Worm (Caenorhabditis elegans) whole organism, L4 larva: ENCODE measurements around the gene afmd-2.
"Not testable (repeated sequence)": the region's sequence is repeated elsewhere in the genome, so short reads cannot be mapped to it uniquely, and the experiment has no call there.

Experiments
- Y75B8A.6 ChIP-seq: fragments of 200-800 bp; sonication (Bioruptor generic); IDR thresholded peaks from 2 replicates; pipeline ENCODE4 v1.3.6; 2022; ENCODE audit warnings: missing genetic modification reagents, missing genetic modification characterization, missing compliant biosample characterization
- aha-1 ChIP-seq: fragments of 150-350 bp; peaks from one replicate; lab custom pipeline; 2014; ENCODE audit warnings: missing biosample characterization, missing genetic modification characterization
- ama-1 ChIP-seq: fragments of 150-350 bp; optimal IDR thresholded peaks from 2 replicates; lab custom pipeline; 2014; ENCODE audit warnings: inconsistent platforms, mixed read lengths
- ceh-82 ChIP-seq: sonication (generic microtip); optimal IDR thresholded peaks from 2 replicates; lab custom pipeline; 2017; ENCODE audit warnings: missing biosample characterization, missing genetic modification characterization
- ctbp-1 ChIP-seq: fragments of 200-800 bp; sonication (Bioruptor generic); IDR thresholded peaks from 2 replicates; pipeline ENCODE4 v1.3.6; 2022; ENCODE audit warnings: missing genetic modification reagents, missing genetic modification characterization, missing compliant biosample characterization
- daf-12 ChIP-seq: fragments of 150-350 bp; optimal IDR thresholded peaks from 2 replicates; lab custom pipeline; 2014; ENCODE audit warnings: missing biosample characterization, missing genetic modification reagents, missing genetic modification characterization
- daf-16 ChIP-seq, 3 experiments: sonication (generic microtip); optimal IDR thresholded peaks; 2 replicates each; lab custom pipeline; 2016 to 2017; ENCODE audit warnings: missing genetic modification characterization in 3 of 3, missing genetic modification reagents in 3 of 3, mild to moderate bottlenecking in 2 of 3, missing compliant biosample characterization in 2 of 3, missing biosample characterization in 1 of 3, moderate library complexity in 1 of 3
- dmd-8 ChIP-seq: fragments of 200-800 bp; sonication (Bioruptor generic); IDR thresholded peaks from 2 replicates; pipeline ENCODE4 v1.3.6; 2022; ENCODE audit warnings: missing genetic modification characterization, missing compliant biosample characterization
- egl-43 ChIP-seq: fragments of 200-800 bp; sonication (Bioruptor generic); IDR thresholded peaks from 2 replicates; pipeline ENCODE4 v1.3.6; 2022; ENCODE audit warnings: missing genetic modification reagents, missing genetic modification characterization, missing compliant biosample characterization
- lim-7 ChIP-seq: fragments of 200-800 bp; sonication (Bioruptor generic); IDR thresholded peaks from 2 replicates; pipeline ENCODE4 v1.3.6; 2022; ENCODE audit warnings: missing genetic modification characterization, missing compliant biosample characterization
- lin-15B ChIP-seq: fragments of 150-350 bp; sonication (generic microtip); optimal IDR thresholded peaks from 3 replicates; lab custom pipeline; 2014; ENCODE audit warnings: missing biosample characterization, missing genetic modification characterization
- lin-29 ChIP-seq: fragments of 200-800 bp; sonication (Bioruptor generic); IDR thresholded peaks from 2 replicates; pipeline ENCODE4 v1.3.6; 2022; ENCODE audit warnings: missing genetic modification reagents, missing genetic modification characterization, missing compliant biosample characterization
- lin-38 ChIP-seq: fragments of 200-800 bp; sonication (Bioruptor generic); IDR thresholded peaks from 2 replicates; pipeline ENCODE4 v1.3.6; 2022; ENCODE audit warnings: missing genetic modification reagents, missing genetic modification characterization, missing compliant biosample characterization
- lsy-2 ChIP-seq, 2 experiments: fragments of 150-350 bp in 1 of 2; sonication (generic microtip) in 1 of 2; optimal IDR thresholded peaks; 2 replicates each; lab custom pipeline; 2014 to 2017; ENCODE audit warnings: missing biosample characterization in 2 of 2, missing genetic modification characterization in 2 of 2
- madf-5 ChIP-seq, 2 experiments: fragments of 200-800 bp; sonication (Bioruptor generic); IDR thresholded peaks; 2 replicates each; pipeline ENCODE4 v1.3.6; 2022; ENCODE audit warnings: missing compliant biosample characterization in 2 of 2, missing genetic modification characterization in 2 of 2
- mep-1 ChIP-seq: fragments of 150-350 bp; sonication (generic microtip); optimal IDR thresholded peaks from 3 replicates; lab custom pipeline; 2014; ENCODE audit warnings: missing biosample characterization, missing genetic modification characterization
- mes-2 ChIP-seq: sonication (generic microtip); optimal IDR thresholded peaks from 2 replicates; lab custom pipeline; 2016; ENCODE audit warnings: missing genotype, mild to moderate bottlenecking, missing genetic modification characterization, missing compliant biosample characterization; ENCODE audit not compliant: poor library complexity, severe bottlenecking
- nhr-111 ChIP-seq: fragments of 200-800 bp; sonication (Bioruptor generic); optimal IDR thresholded peaks from 2 replicates; lab custom pipeline; 2018; ENCODE audit warnings: mild to moderate bottlenecking, missing genetic modification characterization, missing compliant biosample characterization
- nhr-77 ChIP-seq: fragments of 150-350 bp; optimal IDR thresholded peaks from 2 replicates; lab custom pipeline; 2014; ENCODE audit warnings: missing biosample characterization, missing genetic modification characterization
- pha-4 ChIP-seq, 2 experiments: fragments of 150-350 bp in 1 of 2; fragments of 200-800 bp in 1 of 2; sonication (Bioruptor generic) in 1 of 2; IDR thresholded peaks in 1 of 2; optimal IDR thresholded peaks in 1 of 2; 2 replicates each; pipeline versions ENCODE4 v1.3.6 to Lab custom; 2014 to 2022; ENCODE audit warnings: missing genetic modification characterization in 2 of 2, missing genetic modification reagents in 2 of 2, missing biosample characterization in 1 of 2, missing compliant biosample characterization in 1 of 2
- rbr-2 ChIP-seq: sonication (generic microtip); optimal IDR thresholded peaks from 2 replicates; lab custom pipeline; 2016; ENCODE audit warnings: missing genotype, missing genetic modification characterization, missing compliant biosample characterization
- set-16 ChIP-seq: fragments of 200-800 bp; sonication (Bioruptor generic); IDR thresholded peaks from 2 replicates; pipeline ENCODE4 v1.3.6; 2022; ENCODE audit warnings: missing genetic modification reagents, missing genetic modification characterization, missing compliant biosample characterization
- snpc-1.2 ChIP-seq: fragments of 200-800 bp; sonication (Bioruptor generic); IDR thresholded peaks from 2 replicates; pipeline ENCODE4 v1.3.6; 2022; ENCODE audit warnings: missing genetic modification reagents, missing genetic modification characterization, missing compliant biosample characterization
- unc-130 ChIP-seq: sonication (generic microtip); optimal IDR thresholded peaks from 2 replicates; lab custom pipeline; 2016; ENCODE audit warnings: missing genetic modification reagents, missing genetic modification characterization, missing compliant biosample characterization
- unc-62 ChIP-seq, 3 experiments: fragments of 150-350 bp in 1 of 3; sonication (generic microtip); optimal IDR thresholded peaks in 2 of 3; peaks in 1 of 3; 1 replicate in 1 of 3; 2 replicates in 2 of 3; lab custom pipeline; 2014 to 2017; ENCODE audit warnings: missing biosample characterization in 3 of 3, missing genetic modification characterization in 3 of 3, missing genetic modification reagents in 3 of 3, missing genotype in 1 of 3
- vab-7 ChIP-seq: fragments of 200-800 bp; sonication (Bioruptor generic); IDR thresholded peaks from 2 replicates; pipeline ENCODE4 v1.3.6; 2022; ENCODE audit warnings: missing genetic modification reagents, missing genetic modification characterization, missing compliant biosample characterization
- zip-11 ChIP-seq: fragments of 200-800 bp; sonication (Bioruptor generic); IDR thresholded peaks from 2 replicates; pipeline ENCODE4 v1.3.6; 2022; ENCODE audit warnings: missing genetic modification characterization, missing compliant biosample characterization
- ztf-11 ChIP-seq: fragments of 150-350 bp; optimal IDR thresholded peaks from 2 replicates; lab custom pipeline; 2014; ENCODE audit warnings: missing biosample characterization, missing genetic modification characterization

afmd-2 gene

ce11 chrIV:13487596-13487995, 21.4 kb upstream of the afmd-2 start:
- TF ChIP-seq nhr-111 (no peak), mep-1 (no peak), vab-7 (GFP tag; lab: Robert Waterston, UW) (no peak), snpc-1.2 (no peak), unc-62 (GFP tag; optimal IDR thresholded peaks at IDR 0.05 in 1 of 2; lab: Kevin White, UChicago) (peak in 1 of 2 experiments; percentile 53), unc-62 (tag; optimal IDR thresholded peaks at IDR 0.05; lab: Kevin White, UChicago) (no peak), pha-4 (GFP tag; IDR thresholded peaks at IDR 0.05; lab: Robert Waterston, UW) (no peak), pha-4 (tag; optimal IDR thresholded peaks at IDR 0.05; lab: Kevin White, UChicago) (no peak), zip-11 (GFP tag; lab: Robert Waterston, UW) (no peak), nhr-77 (no peak)

DNA sequence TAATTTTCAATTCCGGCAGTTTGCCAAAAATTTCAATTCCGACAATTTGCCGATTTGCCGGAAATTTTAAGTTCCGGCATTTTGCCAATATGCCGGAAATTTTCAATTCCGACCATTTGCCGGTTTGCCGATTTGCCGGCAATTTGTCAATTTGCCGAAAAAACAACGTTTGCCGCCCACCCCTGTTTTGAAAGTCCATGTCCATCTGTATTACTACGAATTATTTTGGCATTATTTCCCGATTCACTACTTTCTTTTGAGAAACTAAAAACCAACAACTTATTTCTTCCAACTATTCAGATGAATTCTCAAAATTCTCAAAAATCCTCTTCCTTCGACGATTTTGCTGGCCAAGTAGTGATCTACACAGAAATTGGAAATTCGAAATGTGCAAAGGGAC, 16.8 kb upstream of the afmd-2 start, which contains the start of gene Y45F10A.7:
Gene Y45F10A.7 (plus strand): TSS at position 301 of the 400 bp plus-strand sequence.
- TF ChIP-seq lin-29 (GFP tag; lab: Robert Waterston, UW) (no peak), madf-5 (GFP tag; IDR thresholded peaks at IDR 0.05; lab: Robert Waterston, UW) (no peak), dmd-8 (no peak)

DNA sequence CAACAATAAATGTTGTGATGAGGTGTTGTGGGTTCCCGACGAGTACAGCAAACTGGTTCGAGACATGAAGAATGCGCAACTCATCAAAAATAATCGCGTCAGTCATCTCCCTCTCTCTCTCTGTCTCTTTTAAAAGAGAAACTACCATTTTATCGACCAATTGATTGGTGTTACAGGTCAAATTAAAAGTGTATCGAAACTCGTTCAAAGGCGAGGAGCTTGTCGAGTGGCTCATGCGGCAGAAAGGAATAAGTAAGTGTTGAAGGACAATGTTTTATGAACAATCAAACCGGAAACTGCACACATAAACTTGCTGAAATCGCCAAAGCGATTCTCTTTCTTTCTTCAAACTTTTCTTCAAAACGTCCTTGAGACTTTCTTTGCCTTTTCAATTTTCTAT, 15.3 kb upstream of the afmd-2 start:
- TF ChIP-seq Y75B8A.6, result no peak
- TF ChIP-seq lsy-2 (tag; optimal IDR thresholded peaks at IDR 0.05; lab: Kevin White, UChicago), result no peak
- no peak for TF ChIP-seq ztf-11
- no peak for TF ChIP-seq unc-130 (GFP tag; lab: Kevin White, UChicago)
- no peak for TF ChIP-seq lin-15B (tag; lab: Kevin White, UChicago)
- TF ChIP-seq ama-1 (lab: Kevin White, UChicago), result no peak
- TF ChIP-seq, all 104 proteins: peak for 0

DNA sequence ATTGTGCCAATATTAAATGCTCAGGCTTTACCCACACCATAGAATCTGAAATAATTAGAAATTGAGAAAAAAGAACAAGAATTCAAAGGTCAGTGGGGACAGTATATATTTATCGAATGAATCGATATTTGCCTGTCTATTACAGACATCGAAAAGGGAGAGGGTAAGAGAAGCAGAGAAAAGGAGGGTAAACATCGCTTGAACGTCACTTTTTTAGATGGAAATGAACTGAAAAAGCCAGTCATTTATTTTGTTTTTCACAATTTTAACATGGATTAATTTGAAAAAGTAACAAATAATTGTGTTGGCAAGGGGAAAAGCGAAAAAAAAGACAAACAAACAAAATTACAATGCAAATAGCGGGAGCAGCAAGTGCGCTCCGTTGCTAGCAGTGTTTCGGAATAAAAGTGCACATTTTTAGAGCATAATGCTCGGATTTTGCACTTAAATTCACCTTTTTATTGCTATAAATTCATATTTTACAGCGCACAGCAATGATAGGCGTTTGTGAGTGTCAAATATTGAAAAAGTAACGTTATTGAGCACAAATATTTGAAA, 6.1 kb upstream of the afmd-2 start, which contains the start of gene tbc-9:
Gene tbc-9 (minus strand): TSS at position 51 of the 558 bp plus-strand sequence.
- no peak for TF ChIP-seq aha-1 (tag; lab: Kevin White, UChicago)
- peak; percentile 6 for TF ChIP-seq mes-2 (tag; lab: Kevin White, UChicago)
- TF ChIP-seq daf-16 (GFP tag; optimal IDR thresholded peaks at IDR 0.05; lab: Kevin White, UChicago), result no peak
- peak; percentile 57 for TF ChIP-seq daf-16 (tag; optimal IDR thresholded peaks at IDR 0.05; lab: Kevin White, UChicago)
- no peak for TF ChIP-seq pha-4 (GFP tag; IDR thresholded peaks at IDR 0.05; lab: Robert Waterston, UW)
- TF ChIP-seq pha-4 (tag; optimal IDR thresholded peaks at IDR 0.05; lab: Kevin White, UChicago), result peak; percentile 51

ce11 chrIV:13503365-13504015, 5.5 kb upstream of the afmd-2 start:
- TF ChIP-seq unc-130 (GFP tag; lab: Kevin White, UChicago) (peak; percentile 36), mes-2 (tag; lab: Kevin White, UChicago) (peak; percentile 13)
- TF ChIP-seq, all 104 proteins: peak for 2; not testable (repeated sequence) for 102

DNA sequence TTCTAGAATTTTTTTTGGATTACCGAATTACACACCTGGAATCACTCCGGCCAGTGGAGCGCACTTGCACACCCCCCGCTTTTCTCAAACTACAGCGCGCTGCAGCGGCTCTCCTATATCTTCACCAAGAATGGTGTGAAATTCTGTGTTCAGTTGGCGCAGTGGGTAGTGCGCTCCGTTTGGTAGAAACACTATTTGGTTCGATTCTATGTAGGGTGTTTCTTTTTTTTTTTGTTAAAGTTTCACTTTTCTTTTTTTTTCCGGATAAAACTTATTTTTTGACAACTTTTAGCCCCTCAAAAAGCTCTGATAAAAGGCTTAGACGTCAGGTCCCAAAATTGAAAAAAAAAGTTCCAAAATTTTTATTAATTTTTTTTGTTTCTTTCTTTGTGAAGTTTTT, 5.0 kb upstream of the afmd-2 start:
- TF ChIP-seq egl-43 (0 out of 2 replicates have a peak, but pooled peaks have one; percentile 10), ctbp-1 (0 out of 2 replicates have a peak, but pooled peaks have one; percentile 11), snpc-1.2 (peak; percentile 47; the same call in 1 of the 2 replicates), lim-7 (GFP tag; lab: Robert Waterston, UW) (0 out of 2 replicates have a peak, but pooled peaks have one; percentile 30), pha-4 (GFP tag; IDR thresholded peaks at IDR 0.05; lab: Robert Waterston, UW) (peak; percentile 36; the same call in 1 of the 2 replicates), lin-38 (GFP tag; lab: Robert Waterston, UW) (peak; percentile 56)
- TF ChIP-seq pha-4 (tag; optimal IDR thresholded peaks at IDR 0.05; lab: Kevin White, UChicago), result not testable (repeated sequence)

DNA sequence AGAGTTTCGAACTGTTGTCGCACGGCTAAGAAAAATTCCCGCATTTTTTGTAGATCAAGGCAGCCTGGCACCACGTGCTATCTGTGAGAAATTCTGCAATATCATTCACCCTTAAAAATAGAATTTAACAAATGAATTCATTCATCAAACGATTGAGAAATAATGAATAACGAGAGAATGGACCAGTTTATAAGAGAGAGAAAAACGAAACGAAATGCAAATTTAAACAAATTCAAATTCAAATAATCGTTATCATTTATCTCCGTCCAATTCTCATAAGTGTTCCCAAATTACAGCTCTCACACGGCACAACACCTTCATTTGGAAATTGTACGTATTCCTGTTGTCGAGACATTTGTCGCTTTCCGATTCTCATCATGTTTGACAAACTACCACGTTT, 3.9 kb upstream of the afmd-2 start, which contains the start of gene seld-1:
Gene seld-1 (plus strand): TSS at position 301 of the 400 bp plus-strand sequence.
- TF ChIP-seq set-16 (no peak), ceh-82 (tag; lab: Kevin White, UChicago) (no peak), Y75B8A.6 (no peak), unc-62 (GFP tag; optimal IDR thresholded peaks at IDR 0.05 in 1 of 2; lab: Kevin White, UChicago) (peak in 1 of 2 experiments; percentile 47), unc-62 (tag; optimal IDR thresholded peaks at IDR 0.05; lab: Kevin White, UChicago) (no peak), daf-12 (tag; lab: Kevin White, UChicago) (no peak), rbr-2 (no peak)
